Worm (Caenorhabditis elegans) whole organism, L3 larva: ENCODE data around the gene srn-1.

ENCODE experiments used
- R02D3.7 ChIP-seq: fragments of 150-350 bp; optimal IDR thresholded peaks from 2 replicates; lab custom pipeline; 2014; ENCODE audit warnings: missing biosample characterization, missing genetic modification characterization
- ama-1 ChIP-seq: fragments of 150-350 bp; optimal IDR thresholded peaks from 2 replicates; lab custom pipeline; 2018
- ceh-82 ChIP-seq: fragments of 150-350 bp; optimal IDR thresholded peaks from 2 replicates; lab custom pipeline; 2014; ENCODE audit warnings: missing biosample characterization, missing genetic modification characterization
- ceh-9 ChIP-seq: sonication (generic microtip); optimal IDR thresholded peaks from 2 replicates; lab custom pipeline; 2018; ENCODE audit warnings: missing biosample characterization, missing genetic modification characterization
- egl-5 ChIP-seq: fragments of 150-350 bp; optimal IDR thresholded peaks from 2 replicates; lab custom pipeline; 2017; ENCODE audit warnings: missing biosample characterization, missing genetic modification reagents, missing genetic modification characterization, inconsistent platforms
- lin-15B ChIP-seq: fragments of 150-350 bp; optimal IDR thresholded peaks from 2 replicates; lab custom pipeline; 2014; ENCODE audit warnings: missing biosample characterization, missing genetic modification characterization
- nhr-43 ChIP-seq: sonication (generic microtip); optimal IDR thresholded peaks from 2 replicates; lab custom pipeline; 2016; ENCODE audit warnings: mild to moderate bottlenecking, missing genetic modification characterization, missing compliant biosample characterization; ENCODE audit not compliant: poor library complexity, severe bottlenecking
- sea-2 ChIP-seq: fragments of 150-350 bp; sonication (generic microtip); optimal IDR thresholded peaks from 4 replicates; lab custom pipeline; 2014; ENCODE audit warnings: missing biosample characterization, missing genetic modification reagents, missing genetic modification characterization
- snpc-4 ChIP-seq: fragments of 150-350 bp; optimal IDR thresholded peaks from 2 replicates; lab custom pipeline; 2014; ENCODE audit warnings: missing biosample characterization, missing genetic modification characterization
- unc-39 ChIP-seq: sonication (generic microtip); optimal IDR thresholded peaks from 4 replicates; lab custom pipeline; 2017; ENCODE audit warnings: missing biosample characterization, missing genetic modification characterization
- unc-62 ChIP-seq: fragments of 150-350 bp; sonication (generic microtip); optimal IDR thresholded peaks from 4 replicates; lab custom pipeline; 2014; ENCODE audit warnings: missing biosample characterization, missing genetic modification reagents, missing genetic modification characterization
- zag-1 ChIP-seq: fragments of 150-350 bp; optimal IDR thresholded peaks from 2 replicates; lab custom pipeline; 2014; ENCODE audit warnings: missing biosample characterization, missing genetic modification characterization

ce11 chrV:6246454-6246981 is 39.7 kb downstream of the srn-1 start, which contains the start of gene dmd-7:
- TF ChIP-seq unc-62 (GFP tag; lab: Kevin White, UChicago) (peak; percentile 78), sea-2 (GFP tag; lab: Kevin White, UChicago) (peak; percentile 51), ceh-82 (tag; lab: Kevin White, UChicago) (peak; percentile 70), egl-5 (tag; lab: Kevin White, UChicago) (peak; percentile 6), ama-1 (lab: Kevin White, UChicago) (no peak), nhr-43 (tag; lab: Kevin White, UChicago) (peak; percentile 98), ceh-9 (tag; lab: Kevin White, UChicago) (no peak), lin-15B (tag; lab: Kevin White, UChicago) (peak; percentile 21), zag-1 (tag; lab: Kevin White, UChicago) (no peak), snpc-4 (tag; lab: Kevin White, UChicago) (peak; percentile 21), unc-39 (tag; lab: Kevin White, UChicago) (no peak), R02D3.7 (tag; lab: Kevin White, UChicago) (peak; percentile 76)
